Fruit fly (Drosophila melanogaster) whole organism, adult: ENCODE results near the gene Ubr1.

Source experiments
- CG14711 ChIP-seq: fragments of 200-800 bp; sonication (Bioruptor generic); optimal IDR thresholded peaks from 2 replicates; lab custom pipeline; 2018; ENCODE audit warnings: missing biosample characterization, mild to moderate bottlenecking, missing genetic modification characterization, moderate library complexity
- CG7045 ChIP-seq: fragments of 200-800 bp; sonication (Bioruptor generic); optimal IDR thresholded peaks from 2 replicates; lab custom pipeline; 2017; ENCODE audit warnings: missing biosample characterization, mild to moderate bottlenecking, missing genetic modification characterization
- Clk ChIP-seq: fragments of 200-800 bp; sonication (Bioruptor generic); optimal IDR thresholded peaks from 2 replicates; lab custom pipeline; 2017; ENCODE audit warnings: missing biosample characterization, missing genetic modification characterization
- Crg-1 ChIP-seq: fragments of 200-800 bp; sonication (Bioruptor generic); optimal IDR thresholded peaks from 2 replicates; lab custom pipeline; 2016; ENCODE audit warnings: missing biosample characterization, missing genetic modification characterization
- cic ChIP-seq: fragments of 200-800 bp; sonication (Bioruptor generic); optimal IDR thresholded peaks from 2 replicates; lab custom pipeline; 2017; ENCODE audit warnings: missing biosample characterization, mild to moderate bottlenecking, missing genetic modification characterization, moderate library complexity
- ovo ChIP-seq: fragments of 200-800 bp; sonication (Bioruptor generic); optimal IDR thresholded peaks from 2 replicates; lab custom pipeline; 2016; ENCODE audit warnings: missing biosample characterization, missing genetic modification characterization

DNA sequence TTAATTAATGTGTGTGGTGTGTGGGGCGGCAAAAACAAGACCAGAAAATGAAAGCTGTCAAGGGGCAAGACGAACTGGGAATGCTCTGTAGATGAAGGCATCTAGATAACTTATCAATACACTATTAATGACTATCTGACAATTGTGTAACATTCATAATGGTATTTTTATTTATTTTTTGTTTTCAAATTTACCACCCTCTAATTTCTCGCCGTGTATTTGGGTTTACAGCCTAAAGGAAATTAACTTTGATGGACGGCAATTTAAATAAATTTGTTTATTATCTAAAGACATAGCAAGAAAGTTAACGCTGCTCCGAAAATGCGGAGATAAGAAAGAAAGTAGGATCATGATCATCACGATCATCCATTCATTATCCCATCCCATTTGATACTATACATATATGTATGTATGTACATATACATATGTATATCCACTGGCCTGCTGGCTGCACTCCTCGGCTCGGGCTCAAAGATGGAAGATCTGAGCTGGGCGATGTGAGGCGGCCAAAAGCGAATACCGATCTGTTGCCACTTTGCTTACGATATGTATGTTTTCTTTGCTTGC lies 35.6 kb downstream of the Ubr1 start:
- TF ChIP-seq CG14711 (tag; lab: Kevin White, UChicago) (no peak), Clk (no peak), cic (GFP tag; lab: Kevin White, UChicago) (no peak), Crg-1 (GFP tag; lab: Kevin White, UChicago) (no peak), CG7045 (no peak), ovo (GFP tag; lab: Kevin White, UChicago) (no peak)
